Worm (Caenorhabditis elegans): Measurements from ENCODE around the gene T07D4.2.
A peak's percentile ranks its signal among the peaks of the same experiment; 100 is the strongest.

T07D4.2 gene

DNA sequence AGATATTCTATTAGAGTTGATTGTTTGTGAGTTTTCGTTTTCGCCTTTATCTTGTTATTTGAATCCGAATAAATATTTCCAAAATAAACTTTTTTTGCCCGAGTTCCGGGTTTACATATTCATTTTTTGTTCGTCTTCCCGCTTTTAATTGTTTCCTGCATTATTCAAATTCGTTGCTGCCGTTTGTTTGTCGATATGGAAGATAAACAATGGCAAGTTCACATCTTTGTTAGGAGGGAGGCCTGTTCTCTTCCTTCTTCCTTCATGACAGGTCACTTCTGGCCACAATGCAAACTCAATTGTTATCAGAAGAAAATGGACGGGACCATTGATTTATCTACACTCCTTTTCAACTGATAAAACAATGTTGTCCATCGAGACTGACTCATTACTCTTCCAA, 15.8 kb upstream of the T07D4.2 start:
- TF ChIP-seq dmd-4 (tag; optimal IDR thresholded peaks at IDR 0.05): no peak
- TF ChIP-seq skn-1 (tag; optimal IDR thresholded peaks at IDR 0.05): no peak
- TF ChIP-seq elt-3 (tag; optimal IDR thresholded peaks at IDR 0.05): no peak
- TF ChIP-seq lin-13 (GFP tag; optimal IDR thresholded peaks at IDR 0.05): no peak
- no peak for TF ChIP-seq elt-1 (tag; optimal IDR thresholded peaks at IDR 0.05)
- TF ChIP-seq mbf-1 (tag; optimal IDR thresholded peaks at IDR 0.05): no peak
- TF ChIP-seq ceh-82 (tag; optimal IDR thresholded peaks at IDR 0.05): no peak
- TF ChIP-seq ama-1 (optimal IDR thresholded peaks at IDR 0.05): no peak
- no peak for TF ChIP-seq blmp-1 (tag; optimal IDR thresholded peaks at IDR 0.05; ENCODE audit: insufficient read depth)
- TF ChIP-seq mdl-1 (tag; optimal IDR thresholded peaks at IDR 0.05): no peak
- TF ChIP-seq nhr-237 (tag; optimal IDR thresholded peaks at IDR 0.05): no peak
- no peak for TF ChIP-seq ceh-16 (tag; optimal IDR thresholded peaks at IDR 0.05)
- TF ChIP-seq lsy-2 (tag; optimal IDR thresholded peaks at IDR 0.05): no peak
- TF ChIP-seq nhr-21 (tag; optimal IDR thresholded peaks at IDR 0.05): no peak
- TF ChIP-seq mab-5 (tag; optimal IDR thresholded peaks at IDR 0.05): no peak
- no peak for TF ChIP-seq unc-62 (GFP tag; optimal IDR thresholded peaks at IDR 0.05)
- TF ChIP-seq sma-9 (GFP tag; optimal IDR thresholded peaks at IDR 0.05): no peak
- TF ChIP-seq sma-9 (tag; optimal IDR thresholded peaks at IDR 0.05): no peak
- TF ChIP-seq sem-4 (tag; optimal IDR thresholded peaks at IDR 0.05): no peak
- no peak for TF ChIP-seq fos-1 (tag; optimal IDR thresholded peaks at IDR 0.05)
- no peak for TF ChIP-seq nhr-23 (tag; optimal IDR thresholded peaks at IDR 0.05)

DNA sequence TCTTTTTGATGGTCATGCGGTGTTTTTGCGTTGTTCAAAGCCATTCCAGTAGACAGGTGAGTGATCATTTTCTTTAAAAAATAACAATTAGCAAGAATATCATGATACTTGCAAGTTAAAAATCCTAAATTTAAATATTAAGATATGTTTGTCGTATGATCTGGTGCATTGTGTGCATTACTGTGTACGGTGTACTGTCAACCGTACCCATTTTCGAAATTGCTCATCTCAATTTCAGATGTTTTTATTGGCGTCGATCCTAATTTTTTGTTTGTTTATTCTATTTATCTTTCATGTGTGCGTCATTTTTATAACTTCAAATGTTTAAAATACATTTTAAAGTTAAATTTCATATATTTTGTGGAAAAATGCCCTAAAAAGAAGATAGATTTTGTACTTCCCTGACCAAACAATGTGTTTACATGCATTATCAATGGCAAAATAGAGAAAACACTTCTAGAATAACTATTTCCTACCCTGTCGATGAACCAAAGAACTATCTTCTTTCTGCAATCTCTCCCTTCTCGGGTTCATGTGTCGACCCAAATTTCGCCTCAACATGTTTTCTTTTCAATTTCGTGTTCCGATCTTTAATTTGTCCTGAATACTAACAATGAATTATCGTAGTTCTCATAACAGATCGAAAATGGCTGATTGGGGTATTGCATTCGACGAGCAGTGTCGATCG, 10.7 kb upstream of the T07D4.2 start, which contains the start of the genes T07D4.5 and ddx-19:
Gene T07D4.5, minus strand, starts transcription at position 71 of the 688 bp plus-strand sequence.
Gene ddx-19, plus strand, starts transcription at position 638 of the 688 bp plus-strand sequence.
- TF ChIP-seq mdl-1 (tag; optimal IDR thresholded peaks at IDR 0.05) (no peak), mab-5 (tag; optimal IDR thresholded peaks at IDR 0.05) (no peak), nhr-12 (tag; optimal IDR thresholded peaks at IDR 0.05) (no peak), ceh-16 (tag; optimal IDR thresholded peaks at IDR 0.05) (no peak), nhr-21 (tag; optimal IDR thresholded peaks at IDR 0.05) (peak; percentile 4), nhr-6 (tag; optimal IDR thresholded peaks at IDR 0.05) (no peak), nhr-77 (tag; optimal IDR thresholded peaks at IDR 0.05) (no peak), ceh-82 (tag; optimal IDR thresholded peaks at IDR 0.05) (no peak), alr-1 (tag; optimal IDR thresholded peaks at IDR 0.05) (no peak), unc-39 (tag; optimal IDR thresholded peaks at IDR 0.05) (no peak), nhr-129 (tag; optimal IDR thresholded peaks at IDR 0.05) (peak; percentile 24), mbf-1 (tag; optimal IDR thresholded peaks at IDR 0.05) (no peak), aly-2 (tag; optimal IDR thresholded peaks at IDR 0.05) (no peak), sem-4 (tag; optimal IDR thresholded peaks at IDR 0.05) (no peak), nhr-11 (tag; optimal IDR thresholded peaks at IDR 0.05) (no peak), snpc-4 (tag; optimal IDR thresholded peaks at IDR 0.05) (no peak), elt-3 (tag; optimal IDR thresholded peaks at IDR 0.05) (no peak), lin-11 (tag; optimal IDR thresholded peaks at IDR 0.05) (no peak), sma-3 (GFP tag; optimal IDR thresholded peaks at IDR 0.05) (peak; percentile 42), blmp-1 (tag; optimal IDR thresholded peaks at IDR 0.05; ENCODE audit: insufficient read depth) (no peak), skn-1 (tag; optimal IDR thresholded peaks at IDR 0.05) (no peak), fos-1 (tag; optimal IDR thresholded peaks at IDR 0.05) (peak; percentile 1), ztf-1 (GFP tag; conservative IDR thresholded peaks at IDR 0.05) (no peak), F13H6.1 (tag; optimal IDR thresholded peaks at IDR 0.05) (no peak), gmeb-1 (tag; optimal IDR thresholded peaks at IDR 0.05) (peak; percentile 29), lin-13 (GFP tag; optimal IDR thresholded peaks at IDR 0.05) (peak; percentile 25), ztf-4 (tag; optimal IDR thresholded peaks at IDR 0.05) (no peak), ZK546.5 (tag; optimal IDR thresholded peaks at IDR 0.05) (no peak), ztf-11 (tag; optimal IDR thresholded peaks at IDR 0.05) (no peak), ama-1 (optimal IDR thresholded peaks at IDR 0.05) (no peak), R02D3.7 (tag; optimal IDR thresholded peaks at IDR 0.05) (no peak), nhr-10 (tag; optimal IDR thresholded peaks at IDR 0.05) (no peak), lin-39 (tag; optimal IDR thresholded peaks at IDR 0.05) (no peak), unc-55 (GFP tag; optimal IDR thresholded peaks at IDR 0.05) (peak; percentile 85), dmd-4 (tag; optimal IDR thresholded peaks at IDR 0.05) (no peak), lsy-2 (tag; optimal IDR thresholded peaks at IDR 0.05) (peak; percentile 89 to 98), nhr-237 (tag; optimal IDR thresholded peaks at IDR 0.05) (no peak), peb-1 (tag; optimal IDR thresholded peaks at IDR 0.05) (no peak), Y55F3AM.14 (GFP tag; optimal IDR thresholded peaks at IDR 0.05) (no peak), nhr-25 (tag; optimal IDR thresholded peaks at IDR 0.05) (no peak), zag-1 (tag; optimal IDR thresholded peaks at IDR 0.05) (no peak), crh-2 (tag; optimal IDR thresholded peaks at IDR 0.05) (peak; percentile 42), sma-9 (GFP tag; optimal IDR thresholded peaks at IDR 0.05) (no peak), sma-9 (tag; optimal IDR thresholded peaks at IDR 0.05) (no peak), elt-1 (tag; optimal IDR thresholded peaks at IDR 0.05) (no peak), C34F6.9 (tag; optimal IDR thresholded peaks at IDR 0.05) (peak; percentile 67), unc-62 (GFP tag; optimal IDR thresholded peaks at IDR 0.05) (no peak), nhr-23 (tag; optimal IDR thresholded peaks at IDR 0.05) (no peak), egl-27 (tag; optimal IDR thresholded peaks at IDR 0.05) (no peak)
